Fruit fly (Drosophila melanogaster) Kc167 (cell line): ENCODE results near the gene snk.

Source experiments
- Sin3A ChIP-seq: fragments of >200 bp; optimal IDR thresholded peaks from 2 replicates; lab custom pipeline; 2018; ENCODE audit warnings: missing external identifiers
- h ChIP-seq: fragments of >200 bp; optimal IDR thresholded peaks from 3 replicates; lab custom pipeline; 2018; ENCODE audit warnings: missing external identifiers
- insv ChIP-seq: fragments of >200 bp; optimal IDR thresholded peaks from 3 replicates; lab custom pipeline; 2018; ENCODE audit warnings: missing external identifiers
- psq ChIP-seq: fragments of >200 bp; optimal IDR thresholded peaks from 2 replicates; lab custom pipeline; 2017; ENCODE audit warnings: missing external identifiers

dm6 chr3R:13017623-13018036 lies 24.9 kb downstream of the snk start:
- no peak for TF ChIP-seq insv
- no peak for TF ChIP-seq psq (lab: Kevin White, UChicago)
- no peak for TF ChIP-seq Sin3A (lab: Kevin White, UChicago)
- TF ChIP-seq h (lab: Kevin White, UChicago) = no peak
